Worm (Caenorhabditis elegans) whole organism, mixed stage, embryonic: ENCODE results near the gene F40F8.5.

Experiments used
- M03D4.4 ChIP-seq: sonication (generic microtip); optimal IDR thresholded peaks from 2 replicates; lab custom pipeline; 2017; ENCODE audit warnings: mild to moderate bottlenecking, missing genetic modification characterization, missing compliant biosample characterization
- ceh-39 ChIP-seq: fragments of 150-350 bp; optimal IDR thresholded peaks from 2 replicates; lab custom pipeline; 2014; ENCODE audit warnings: missing biosample characterization, missing genetic modification characterization
- elt-3 ChIP-seq: fragments of 150-350 bp; optimal IDR thresholded peaks from 2 replicates; lab custom pipeline; 2014; ENCODE audit warnings: missing biosample characterization, missing genetic modification characterization
- mep-1 ChIP-seq: fragments of 150-350 bp; optimal IDR thresholded peaks from 2 replicates; lab custom pipeline; 2017; ENCODE audit warnings: missing biosample characterization, missing genetic modification reagents, missing genetic modification characterization, inconsistent platforms
- nhr-237 ChIP-seq: fragments of 150-350 bp; optimal IDR thresholded peaks from 2 replicates; lab custom pipeline; 2014; ENCODE audit warnings: missing biosample characterization, missing genetic modification characterization
- nhr-28 ChIP-seq: fragments of 150-350 bp; optimal IDR thresholded peaks from 2 replicates; lab custom pipeline; 2014; ENCODE audit warnings: missing biosample characterization, missing genetic modification characterization
- sem-2 ChIP-seq: fragments of 200-800 bp; sonication (Bioruptor generic); optimal IDR thresholded peaks from 2 replicates; lab custom pipeline; 2018; ENCODE audit warnings: mild to moderate bottlenecking, missing genetic modification characterization, missing compliant biosample characterization
- snpc-4 ChIP-seq: fragments of 150-350 bp; optimal IDR thresholded peaks from 2 replicates; lab custom pipeline; 2014; ENCODE audit warnings: missing biosample characterization, missing genetic modification characterization

DNA sequence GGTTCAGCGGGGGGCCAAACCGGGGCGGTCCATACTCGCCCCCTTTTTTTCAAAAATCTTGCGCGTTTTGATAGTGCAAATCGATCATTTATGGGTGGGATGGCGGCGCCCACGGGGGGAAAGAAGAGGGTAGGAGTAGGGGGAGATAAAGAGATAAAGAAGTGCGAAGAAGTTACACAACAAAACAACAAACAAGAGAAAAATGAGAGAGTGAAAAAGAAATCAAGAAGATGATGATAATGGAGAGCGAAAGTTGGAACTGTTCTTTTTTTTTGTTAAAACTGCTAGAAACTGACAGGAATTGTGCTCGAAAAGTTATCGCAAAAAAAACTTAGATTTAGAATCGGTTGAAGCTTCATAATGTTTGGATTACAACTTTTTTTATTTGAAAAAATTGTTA lies 27.7 kb upstream of the F40F8.5 start, which contains the start of gene ptr-13:
- TF ChIP-seq sem-2 (GFP tag; lab: Kevin White, UChicago) (no peak), ceh-39 (tag; lab: Kevin White, UChicago) (no peak), mep-1 (tag; lab: Kevin White, UChicago) (no peak), snpc-4 (no peak), M03D4.4 (no peak), nhr-237 (tag; lab: Kevin White, UChicago) (no peak), elt-3 (no peak), nhr-28 (tag; lab: Kevin White, UChicago) (no peak)
